Worm (Caenorhabditis elegans) whole organism, L1 larva: Measurements from ENCODE around the gene lin-15A.

Source experiments
- alr-1 ChIP-seq: fragments of 200-800 bp; sonication (Bioruptor generic); optimal IDR thresholded peaks from 2 replicates; lab custom pipeline; 2018; ENCODE audit warnings: borderline replicate concordance, mild to moderate bottlenecking, missing genetic modification characterization, missing compliant biosample characterization
- ama-1 ChIP-seq: fragments of 150-350 bp; optimal IDR thresholded peaks from 2 replicates; lab custom pipeline; 2014
- ceh-8 ChIP-seq: fragments of 200-800 bp; sonication (Bioruptor generic); optimal IDR thresholded peaks from 2 replicates; lab custom pipeline; 2018; ENCODE audit warnings: mild to moderate bottlenecking, missing genetic modification characterization, moderate library complexity, missing compliant biosample characterization
- dpl-1 ChIP-seq, 3 experiments: fragments of 150-350 bp in 2 of 3; sonication (generic microtip) in 1 of 3; optimal IDR thresholded peaks; 2 replicates each; lab custom pipeline; 2014 to 2017; ENCODE audit warnings: missing biosample characterization in 3 of 3, missing genetic modification characterization in 3 of 3, missing genetic modification reagents in 3 of 3
- efl-1 ChIP-seq, 4 experiments: fragments of 150-350 bp; optimal IDR thresholded peaks in 3 of 4; peaks in 1 of 4; 1 replicate in 1 of 4; 2 replicates in 3 of 4; lab custom pipeline; 2014; ENCODE audit warnings: missing biosample characterization in 2 of 4, missing genetic modification characterization in 2 of 4, missing genetic modification reagents in 2 of 4
- fkh-10 ChIP-seq: sonication (generic microtip); optimal IDR thresholded peaks from 2 replicates; lab custom pipeline; 2017; ENCODE audit warnings: missing biosample characterization, missing genetic modification reagents, missing genetic modification characterization
- grh-1 ChIP-seq: fragments of 200-800 bp; sonication (Bioruptor generic); IDR thresholded peaks from 2 replicates; pipeline ENCODE4 v1.3.6; 2022; ENCODE audit warnings: missing genetic modification reagents, missing genetic modification characterization, missing compliant biosample characterization
- irx-1 ChIP-seq: sonication (generic microtip); optimal IDR thresholded peaks from 2 replicates; lab custom pipeline; 2016; ENCODE audit warnings: missing genetic modification characterization, missing compliant biosample characterization
- nhr-47 ChIP-seq: sonication (generic microtip); optimal IDR thresholded peaks from 2 replicates; lab custom pipeline; 2016; ENCODE audit warnings: mild to moderate bottlenecking, missing genetic modification characterization, moderate library complexity, missing compliant biosample characterization
- pqm-1 ChIP-seq: sonication (generic microtip); optimal IDR thresholded peaks from 3 replicates; lab custom pipeline; 2017; ENCODE audit warnings: missing biosample characterization, missing genetic modification characterization
- sox-4 ChIP-seq: sonication (generic microtip); optimal IDR thresholded peaks from 2 replicates; lab custom pipeline; 2016; ENCODE audit warnings: missing genetic modification characterization, missing compliant biosample characterization
- swsn-7 ChIP-seq: sonication (generic microtip); optimal IDR thresholded peaks from 2 replicates; lab custom pipeline; 2016; ENCODE audit warnings: missing genetic modification characterization, missing compliant biosample characterization
- zip-4 ChIP-seq: fragments of 200-800 bp; sonication (Bioruptor generic); optimal IDR thresholded peaks from 2 replicates; lab custom pipeline; 2018; ENCODE audit warnings: mild to moderate bottlenecking, missing genetic modification characterization, moderate library complexity, missing compliant biosample characterization

DNA sequence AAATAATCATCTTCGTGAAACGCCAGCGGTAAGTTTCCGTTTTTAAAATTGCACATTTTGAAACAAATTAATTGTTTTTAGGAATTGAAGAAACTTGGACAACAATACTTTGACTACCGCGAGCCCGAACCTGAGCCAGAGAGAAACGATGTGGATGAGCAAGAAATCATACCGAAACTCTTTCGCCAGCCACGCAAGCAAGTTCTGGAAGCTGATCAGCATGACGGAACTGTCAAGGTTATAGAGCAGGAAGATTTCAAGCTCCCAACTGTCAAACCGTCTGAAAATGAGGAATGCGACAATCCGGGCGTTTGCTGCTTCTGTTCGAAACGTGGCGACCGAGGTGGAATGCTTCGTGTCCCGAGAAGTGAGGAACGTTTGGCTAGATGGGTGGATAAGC is 1.4 kb upstream of the lin-15A start:
- TF ChIP-seq pqm-1 (tag; lab: Kevin White, UChicago): no peak
- TF ChIP-seq irx-1: no peak
- TF ChIP-seq ama-1 (lab: Kevin White, UChicago): no peak
- no peak for TF ChIP-seq ceh-8 (GFP tag; lab: Kevin White, UChicago)
- TF ChIP-seq sox-4: no peak
- TF ChIP-seq efl-1 (optimal IDR thresholded peaks at IDR 0.05; lab: Kevin White, UChicago): no peak
- no peak for TF ChIP-seq efl-1 (GFP tag; optimal IDR thresholded peaks at IDR 0.05 in 1 of 2; lab: Kevin White, UChicago)
- TF ChIP-seq nhr-47: no peak
- TF ChIP-seq swsn-7 (tag; lab: Kevin White, UChicago): no peak
- no peak for TF ChIP-seq dpl-1 (GFP tag; optimal IDR thresholded peaks at IDR 0.05; lab: Kevin White, UChicago)
- TF ChIP-seq fkh-10: no peak
- TF ChIP-seq zip-4 (GFP tag; lab: Kevin White, UChicago): no peak
- no peak for TF ChIP-seq grh-1 (GFP tag; lab: Robert Waterston, UW)
- TF ChIP-seq alr-1 (tag; lab: Kevin White, UChicago): no peak
